Worm (Caenorhabditis elegans) whole organism, L3 larva: ENCODE measurements around the gene ast-1.

Source experiments
- elt-2 ChIP-seq: sonication (generic microtip); optimal IDR thresholded peaks from 2 replicates; lab custom pipeline; 2016; ENCODE audit warnings: missing genetic modification reagents, mild to moderate bottlenecking, missing genetic modification characterization, missing compliant biosample characterization
- fkh-10 ChIP-seq: sonication (generic microtip); optimal IDR thresholded peaks from 2 replicates; lab custom pipeline; 2017; ENCODE audit warnings: missing biosample characterization, missing genetic modification reagents, missing genetic modification characterization
- lin-15B ChIP-seq: fragments of 150-350 bp; optimal IDR thresholded peaks from 2 replicates; lab custom pipeline; 2014; ENCODE audit warnings: missing biosample characterization, missing genetic modification characterization
- nhr-43 ChIP-seq: sonication (generic microtip); optimal IDR thresholded peaks from 2 replicates; lab custom pipeline; 2016; ENCODE audit warnings: mild to moderate bottlenecking, missing genetic modification characterization, missing compliant biosample characterization; ENCODE audit not compliant: poor library complexity, severe bottlenecking
- zag-1 ChIP-seq: fragments of 150-350 bp; optimal IDR thresholded peaks from 2 replicates; lab custom pipeline; 2014; ENCODE audit warnings: missing biosample characterization, missing genetic modification characterization
- ztf-4 ChIP-seq: fragments of 150-350 bp; optimal IDR thresholded peaks from 2 replicates; lab custom pipeline; 2014; ENCODE audit warnings: missing biosample characterization, missing genetic modification characterization

DNA sequence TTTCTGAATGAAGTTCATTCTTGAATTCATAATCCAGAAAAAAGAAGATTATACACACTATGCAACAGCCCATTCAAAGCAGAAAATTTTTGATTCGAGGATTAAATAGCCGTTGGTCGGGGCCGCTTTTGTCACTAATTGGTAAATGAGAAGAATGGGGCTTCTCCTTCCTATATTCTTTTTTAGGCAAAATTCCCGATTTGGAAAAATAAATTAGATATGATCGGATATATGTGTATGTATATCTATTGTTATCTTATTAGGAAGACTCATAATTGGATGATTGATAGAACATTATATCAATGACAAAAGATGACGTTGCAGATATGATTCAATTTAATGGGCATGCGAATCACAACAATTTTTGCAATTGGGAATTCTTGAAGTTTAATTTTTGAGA, 15.1 kb upstream of the ast-1 start:
- TF ChIP-seq elt-2 (tag; lab: Kevin White, UChicago), result no peak
- no peak for TF ChIP-seq ztf-4 (tag; lab: Kevin White, UChicago)
- TF ChIP-seq fkh-10 (GFP tag; lab: Kevin White, UChicago), result no peak
- no peak for TF ChIP-seq lin-15B (tag; lab: Kevin White, UChicago)
- no peak for TF ChIP-seq zag-1
- TF ChIP-seq nhr-43 (tag; lab: Kevin White, UChicago), result peak; percentile 6
